Worm (Caenorhabditis elegans) whole organism, L1 larva: ENCODE results near the gene Y73B6BL.14.

Source experiments
- lin-13 ChIP-seq: fragments of 150-350 bp; optimal IDR thresholded peaks from 2 replicates; lab custom pipeline; 2014; ENCODE audit warnings: missing biosample characterization, missing genetic modification reagents, missing genetic modification characterization
- nhr-28 ChIP-seq: fragments of 150-350 bp; optimal IDR thresholded peaks from 2 replicates; lab custom pipeline; 2014; ENCODE audit warnings: missing biosample characterization, missing genetic modification characterization
- swsn-7 ChIP-seq: sonication (generic microtip); optimal IDR thresholded peaks from 2 replicates; lab custom pipeline; 2016; ENCODE audit warnings: missing genetic modification characterization, missing compliant biosample characterization
- unc-62 ChIP-seq: fragments of 150-350 bp; optimal IDR thresholded peaks from 2 replicates; lab custom pipeline; 2014; ENCODE audit warnings: missing biosample characterization, missing genetic modification reagents, missing genetic modification characterization

- TF ChIP-seq lin-13 (GFP tag; lab: Kevin White, UChicago): no peak
- TF ChIP-seq nhr-28 (tag; lab: Kevin White, UChicago): no peak
- TF ChIP-seq unc-62 (GFP tag; lab: Kevin White, UChicago): no peak
- TF ChIP-seq swsn-7 (tag; lab: Kevin White, UChicago): no peak
Measured at ce11 chrIV:6333915-6334314, 8.9 kb downstream of the Y73B6BL.14 start, which contains the start of gene blos-2.
